Worm (Caenorhabditis elegans): ENCODE data around the gene cox-5A.

DNA sequence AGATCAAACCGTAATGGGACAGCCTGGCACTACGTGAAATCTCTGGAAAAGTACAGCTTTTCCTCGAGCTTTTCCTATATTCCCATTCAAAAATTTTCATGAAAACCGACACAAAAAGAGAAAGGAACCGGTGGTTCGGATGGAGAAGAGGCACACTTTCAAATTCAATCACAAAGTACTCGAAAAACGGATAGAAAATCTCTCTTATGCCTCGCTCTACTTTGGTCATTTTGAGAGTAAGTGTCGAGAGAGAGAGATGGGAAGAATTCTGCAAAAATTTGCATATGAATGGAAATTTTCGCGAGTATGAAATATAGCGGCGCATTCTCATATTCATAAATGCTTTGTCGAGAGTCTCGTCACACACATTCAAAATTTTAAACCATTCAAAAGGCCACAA is 12.5 kb upstream of the cox-5A start:
- TF ChIP-seq him-1 (tag; optimal IDR thresholded peaks at IDR 0.05): no peak
- no peak for TF ChIP-seq W03F9.2 (tag; optimal IDR thresholded peaks at IDR 0.05)
- TF ChIP-seq dao-5 (tag; optimal IDR thresholded peaks at IDR 0.05): no peak

All from whole organism, L4/young adult.